Fruit fly (Drosophila melanogaster): Measurements from ENCODE around the gene CG4582.

CG4582 gene

DNA sequence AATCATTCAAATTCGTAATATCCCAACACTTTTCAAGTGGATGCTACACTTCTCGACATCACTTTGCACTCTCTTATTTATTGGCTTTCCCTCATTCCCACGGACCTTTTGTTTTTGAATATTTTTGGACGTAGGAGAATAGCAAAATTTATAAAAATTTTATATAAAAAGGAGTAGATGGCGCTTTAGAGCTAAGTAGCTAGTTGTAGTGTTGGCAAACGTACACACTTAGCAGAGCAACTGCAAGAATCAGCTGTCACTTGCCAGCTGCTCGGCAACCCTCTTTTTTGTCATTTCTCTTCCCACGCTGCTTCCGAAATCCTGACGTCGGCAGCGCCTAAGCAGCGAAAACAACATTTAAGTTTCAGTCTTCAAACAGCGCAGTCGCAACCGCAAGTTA lies 11.1 kb upstream of the CG4582 start (continued):
- TF ChIP-seq hkb (optimal IDR thresholded peaks at IDR 0.05) (no peak), hkb (GFP tag; IDR thresholded peaks at IDR 0.05) (no peak), wor (GFP tag; IDR thresholded peaks at IDR 0.05) (no peak), Atf3 (GFP tag; optimal IDR thresholded peaks at IDR 0.05) (no peak), twi (tag; optimal IDR thresholded peaks at IDR 0.05) (no peak), CG10366 (GFP tag; IDR thresholded peaks at IDR 0.05) (no peak), H15 (GFP tag; IDR thresholded peaks at IDR 0.05) (no peak), CG18599 (GFP tag; optimal IDR thresholded peaks at IDR 0.05) (no peak), Ets65A (GFP tag) (no peak), NC2α (GFP tag; optimal IDR thresholded peaks at IDR 0.05) (no peak), org-1 (GFP tag; optimal IDR thresholded peaks at IDR 0.05) (no peak), CG33557 (GFP tag; optimal IDR thresholded peaks at IDR 0.05) (peak; percentile 25), sc (optimal IDR thresholded peaks at IDR 0.05) (no peak), sc (GFP tag; optimal IDR thresholded peaks at IDR 0.05) (no peak), Adf1 (GFP tag; IDR thresholded peaks at IDR 0.05) (peak; percentile 34; the same call in 1 of the 2 replicates), CG2712 (tag; optimal IDR thresholded peaks at IDR 0.05) (peak; percentile 23), CG17328 (GFP tag; IDR thresholded peaks at IDR 0.05) (no peak), gfzf (GFP tag; optimal IDR thresholded peaks at IDR 0.05) (no peak), Blimp-1 (GFP tag; optimal IDR thresholded peaks at IDR 0.05) (no peak), CG3838 (GFP tag; optimal IDR thresholded peaks at IDR 0.05) (no peak), Lpt (GFP tag; optimal IDR thresholded peaks at IDR 0.05) (no peak), CG8290 (GFP tag; optimal IDR thresholded peaks at IDR 0.05) (peak; percentile 96), CG8290 (tag; optimal IDR thresholded peaks at IDR 0.05) (peak in 1 of 2 experiments; percentile 77), CG30020 (tag; optimal IDR thresholded peaks at IDR 0.05) (peak; percentile 2), unpg (GFP tag; optimal IDR thresholded peaks at IDR 0.05) (no peak), CkIIα-i1 (GFP tag; IDR thresholded peaks at IDR 0.05) (no peak), Lim3 (GFP tag; IDR thresholded peaks at IDR 0.05) (no peak), chif (GFP tag; optimal IDR thresholded peaks at IDR 0.05) (peak in 1 of 2 experiments; percentile 21), CG4424 (GFP tag; optimal IDR thresholded peaks at IDR 0.05) (peak; percentile 23), CG8924 (tag; optimal IDR thresholded peaks at IDR 0.05) (peak; percentile 38), abd-A (tag; optimal IDR thresholded peaks at IDR 0.05) (no peak), ttk (GFP tag; IDR thresholded peaks at IDR 0.05) (no peak), yki (optimal IDR thresholded peaks at IDR 0.05) (no peak), HmgZ (tag; optimal IDR thresholded peaks at IDR 0.05) (no peak), CG34422 (GFP tag; IDR thresholded peaks at IDR 0.05) (no peak), GATAe (GFP tag; conservative IDR thresholded peaks at IDR 0.05) (no peak), CG14710 (tag; optimal IDR thresholded peaks at IDR 0.05) (peak; percentile 51), CG10209 (GFP tag; optimal IDR thresholded peaks at IDR 0.05) (no peak), sim (GFP tag; IDR thresholded peaks at IDR 0.05) (no peak), eve (GFP tag; optimal IDR thresholded peaks at IDR 0.05) (no peak), Fer1 (GFP tag; optimal IDR thresholded peaks at IDR 0.05) (no peak), CG14050 (GFP tag; IDR thresholded peaks at IDR 0.05) (no peak), CG13296 (GFP tag; optimal IDR thresholded peaks at IDR 0.05) (no peak), CTCF (GFP tag; optimal IDR thresholded peaks at IDR 0.05) (peak; percentile 91), CG10462 (GFP tag; optimal IDR thresholded peaks at IDR 0.05) (no peak), CG15011 (GFP tag; optimal IDR thresholded peaks at IDR 0.05) (no peak), phol (tag; optimal IDR thresholded peaks at IDR 0.05) (peak; percentile 15), CG3995 (GFP tag; optimal IDR thresholded peaks at IDR 0.05) (no peak), CG8359 (GFP tag; optimal IDR thresholded peaks at IDR 0.05; ENCODE audit: borderline replicate concordance) (no peak), pzg (GFP tag; optimal IDR thresholded peaks at IDR 0.05) (no peak), CG9437 (GFP tag; optimal IDR thresholded peaks at IDR 0.05) (no peak), MBD-R2 (GFP tag; IDR thresholded peaks at IDR 0.05) (no peak), CG11398 (GFP tag; optimal IDR thresholded peaks at IDR 0.05) (no peak), CG17361 (GFP tag; IDR thresholded peaks at IDR 0.05) (no peak)
